Fruit fly (Drosophila melanogaster) whole organism, wandering third instar larva: ENCODE measurements around the gene CG2694.

Source experiments
- Abd-B ChIP-seq: fragments of >200 bp; optimal IDR thresholded peaks from 2 replicates; lab custom pipeline; 2017; ENCODE audit warnings: missing biosample characterization, missing genetic modification characterization
- CG32264 ChIP-seq: fragments of 200-800 bp; sonication (Bioruptor generic); optimal IDR thresholded peaks from 2 replicates; lab custom pipeline; 2016; ENCODE audit warnings: missing biosample characterization, missing genetic modification characterization
- CG9705 ChIP-seq: fragments of 200-800 bp; sonication (Bioruptor generic); optimal IDR thresholded peaks from 2 replicates; lab custom pipeline; 2018; ENCODE audit warnings: missing biosample characterization, mild to moderate bottlenecking, missing genetic modification characterization
- CrebA ChIP-seq: fragments of 200-800 bp; sonication (Bioruptor generic); optimal IDR thresholded peaks from 2 replicates; lab custom pipeline; 2016; ENCODE audit warnings: missing biosample characterization, mild to moderate bottlenecking, missing genetic modification characterization, borderline replicate concordance
- Dfd ChIP-seq: fragments of >200 bp; optimal IDR thresholded peaks from 2 replicates; lab custom pipeline; 2017; ENCODE audit warnings: missing biosample characterization, missing genetic modification characterization
- HLH106 ChIP-seq: fragments of 200-800 bp; optimal IDR thresholded peaks from 3 replicates; lab custom pipeline; 2019; ENCODE audit warnings: missing biosample characterization, mild to moderate bottlenecking, missing genetic modification characterization, moderate library complexity
- Hnf4 ChIP-seq: fragments of 200-800 bp; sonication (Bioruptor generic); optimal IDR thresholded peaks from 2 replicates; lab custom pipeline; 2016; ENCODE audit warnings: missing biosample characterization, mild to moderate bottlenecking, missing genetic modification characterization
- Hr78 ChIP-seq: fragments of >200 bp; optimal IDR thresholded peaks from 2 replicates; lab custom pipeline; 2017; ENCODE audit warnings: missing biosample characterization, missing genetic modification characterization
- Hr83 ChIP-seq: fragments of 200-300 bp; sonication (Bioruptor generic); optimal IDR thresholded peaks from 2 replicates; lab custom pipeline; 2016; ENCODE audit warnings: missing biosample characterization, mild to moderate bottlenecking, missing genetic modification characterization, moderate library complexity; ENCODE audit not compliant: poor library complexity, severe bottlenecking
- Jra ChIP-seq: sonication (Bioruptor generic); optimal IDR thresholded peaks from 2 replicates; lab custom pipeline; 2016; ENCODE audit warnings: missing biosample characterization, missing genetic modification characterization
- Mio ChIP-seq: sonication (Bioruptor generic); optimal IDR thresholded peaks from 2 replicates; lab custom pipeline; 2016; ENCODE audit warnings: missing biosample characterization, missing genetic modification characterization
- Myc ChIP-seq: fragments of >200 bp; optimal IDR thresholded peaks from 2 replicates; lab custom pipeline; 2017
- N ChIP-seq: fragments of >200 bp; optimal IDR thresholded peaks from 2 replicates; lab custom pipeline; 2018; ENCODE audit warnings: missing biosample characterization, missing external identifiers, missing genetic modification characterization
- OdsH ChIP-seq: fragments of 200-800 bp; sonication (Bioruptor generic); optimal IDR thresholded peaks from 2 replicates; lab custom pipeline; 2016; ENCODE audit warnings: missing biosample characterization, mild to moderate bottlenecking, missing genetic modification characterization
- Rel ChIP-seq, 2 experiments: fragments of 200-800 bp; sonication (Bioruptor generic) in 1 of 2; optimal IDR thresholded peaks; 2 replicates in 1 of 2; 3 replicates in 1 of 2; lab custom pipeline; 2016 to 2019; ENCODE audit warnings: mild to moderate bottlenecking in 2 of 2, missing biosample characterization in 2 of 2, missing genetic modification characterization in 2 of 2, moderate library complexity in 1 of 2
- Sp1 ChIP-seq: fragments of 200-800 bp; sonication (Bioruptor generic); optimal IDR thresholded peaks from 3 replicates; lab custom pipeline; 2019; ENCODE audit warnings: missing biosample characterization, mild to moderate bottlenecking, missing genetic modification characterization, moderate library complexity
- Vsx2 ChIP-seq: fragments of 200-300, 225-300 bp; sonication (Bioruptor generic); optimal IDR thresholded peaks from 2 replicates; lab custom pipeline; 2018; ENCODE audit warnings: missing biosample characterization, missing genetic modification characterization; ENCODE audit not compliant: partially characterized antibody
- br ChIP-seq: fragments of 200-800 bp; sonication (Bioruptor generic); optimal IDR thresholded peaks from 2 replicates; lab custom pipeline; 2016; ENCODE audit warnings: missing biosample characterization, missing genetic modification characterization
- brk ChIP-seq: fragments of 200-800 bp; sonication (Bioruptor generic); optimal IDR thresholded peaks from 2 replicates; lab custom pipeline; 2016; ENCODE audit warnings: missing biosample characterization, mild to moderate bottlenecking, missing genetic modification characterization
- dl ChIP-seq, 2 experiments: fragments of 175-275, 200-275 bp in 1 of 2; fragments of 200-275 bp in 1 of 2; sonication (Bioruptor generic); optimal IDR thresholded peaks; lab custom pipeline; 2018; ENCODE audit warnings: mild to moderate bottlenecking in 2 of 2, missing biosample characterization in 2 of 2, missing genetic modification characterization in 2 of 2, moderate library complexity in 2 of 2; ENCODE audit not compliant: partially characterized antibody in 2 of 2, insufficient read depth in 1 of 2
- dmrt93B ChIP-seq: fragments of 200-800 bp; sonication (Bioruptor generic); optimal IDR thresholded peaks from 2 replicates; lab custom pipeline; 2018; ENCODE audit warnings: missing biosample characterization, mild to moderate bottlenecking, missing genetic modification characterization
- dsf ChIP-seq: sonication (Bioruptor generic); optimal IDR thresholded peaks from 2 replicates; lab custom pipeline; 2016; ENCODE audit warnings: missing biosample characterization, missing genetic modification characterization, borderline replicate concordance
- ey ChIP-seq: fragments of 200-800 bp; sonication (Bioruptor generic); optimal IDR thresholded peaks from 2 replicates; lab custom pipeline; 2016; ENCODE audit warnings: missing biosample characterization, missing genetic modification characterization
- foxo ChIP-seq, 2 experiments: fragments of 200-800 bp; sonication (Bioruptor generic); optimal IDR thresholded peaks; 2 replicates in 1 of 2; 3 replicates in 1 of 2; lab custom pipeline; 2016 to 2017; ENCODE audit warnings: missing biosample characterization in 2 of 2, missing genetic modification characterization in 2 of 2
- fru ChIP-seq: fragments of 200-800 bp; sonication (Bioruptor generic); optimal IDR thresholded peaks from 3 replicates; lab custom pipeline; 2016; ENCODE audit warnings: missing biosample characterization, mild to moderate bottlenecking, missing genetic modification characterization
- h ChIP-seq: fragments of 200-800 bp; sonication (Bioruptor generic); optimal IDR thresholded peaks from 3 replicates; lab custom pipeline; 2016; ENCODE audit warnings: missing biosample characterization, mild to moderate bottlenecking, missing genetic modification characterization
- jim ChIP-seq: fragments of 175-275, 200-325 bp; sonication (Bioruptor generic); optimal IDR thresholded peaks from 2 replicates; lab custom pipeline; 2016; ENCODE audit warnings: missing biosample characterization, mild to moderate bottlenecking, missing genetic modification characterization
- lola ChIP-seq: fragments of >200 bp; optimal IDR thresholded peaks from 2 replicates; lab custom pipeline; 2017; ENCODE audit warnings: missing biosample characterization, missing genetic modification characterization
- psq ChIP-seq: fragments of 200-800 bp; sonication (Bioruptor generic); optimal IDR thresholded peaks from 3 replicates; lab custom pipeline; 2017; ENCODE audit warnings: missing biosample characterization, mild to moderate bottlenecking, missing genetic modification characterization, moderate library complexity
- rgr ChIP-seq: fragments of 200-800 bp; sonication (Bioruptor generic); optimal IDR thresholded peaks from 3 replicates; lab custom pipeline; 2016; ENCODE audit warnings: missing biosample characterization, mild to moderate bottlenecking, missing genetic modification characterization
- sage ChIP-seq: fragments of 200-800 bp; sonication (Bioruptor generic); optimal IDR thresholded peaks from 2 replicates; lab custom pipeline; 2016; ENCODE audit warnings: missing biosample characterization, mild to moderate bottlenecking, missing genetic modification characterization
- sv ChIP-seq: fragments of 200-800 bp; sonication (Bioruptor generic); optimal IDR thresholded peaks from 3 replicates; lab custom pipeline; 2016; ENCODE audit warnings: missing biosample characterization, missing genetic modification characterization
- tai ChIP-seq: sonication (Bioruptor generic); optimal IDR thresholded peaks from 2 replicates; lab custom pipeline; 2016; ENCODE audit warnings: missing biosample characterization, missing genetic modification characterization
- usp ChIP-seq: fragments of >200 bp; optimal IDR thresholded peaks from 2 replicates; lab custom pipeline; 2017; ENCODE audit warnings: missing biosample characterization, missing genetic modification characterization
- woc ChIP-seq: sonication (Bioruptor generic); optimal IDR thresholded peaks from 2 replicates; lab custom pipeline; 2016; ENCODE audit warnings: missing biosample characterization, mild to moderate bottlenecking, missing genetic modification characterization

The CG2694 gene

dm6 chrX:2738663-2739062 lies 24.8 kb downstream of the CG2694 start, which contains the start of gene crm:
crm (minus strand) TSS chrX:2738773.
- TF ChIP-seq OdsH (GFP tag; lab: Kevin White, UChicago) (no peak), Jra (GFP tag; lab: Kevin White, UChicago) (no peak), Rel (GFP tag; optimal IDR thresholded peaks at IDR 0.05; lab: Kevin White, UChicago) (no peak), Rel (tag; optimal IDR thresholded peaks at IDR 0.05; lab: Kevin White, UChicago) (peak; percentile 5), Myc (lab: Kevin White, UChicago) (peak; percentile 94), woc (GFP tag; lab: Kevin White, UChicago) (peak; percentile 39)

dm6 chrX:2740084-2740483 lies 26.2 kb downstream of the CG2694 start, which contains the start of gene kirre:
kirre (plus strand) TSS chrX:2740384.
- no peak for TF ChIP-seq usp (GFP tag; lab: Kevin White, UChicago)
- TF ChIP-seq sv (GFP tag; lab: Kevin White, UChicago), result no peak
- TF ChIP-seq Mio (GFP tag; lab: Kevin White, UChicago), result no peak
- TF ChIP-seq rgr, result no peak
- TF ChIP-seq h (GFP tag; lab: Kevin White, UChicago), result no peak
- TF ChIP-seq Hr83, result no peak
- TF ChIP-seq brk (GFP tag; lab: Kevin White, UChicago), result no peak
- no peak for TF ChIP-seq Vsx2 (GFP tag; lab: Kevin White, UChicago)
- TF ChIP-seq dl (GFP tag; optimal IDR thresholded peaks at IDR 0.05; lab: Kevin White, UChicago; ENCODE audit: insufficient read depth in 1 of 2, partially characterized antibody in 2 of 2), result no peak
- no peak for TF ChIP-seq Dfd (GFP tag; lab: Kevin White, UChicago)
- TF ChIP-seq dmrt93B (GFP tag; lab: Kevin White, UChicago), result no peak
- no peak for TF ChIP-seq CG32264 (GFP tag; lab: Kevin White, UChicago)
- TF ChIP-seq Rel (GFP tag; optimal IDR thresholded peaks at IDR 0.05; lab: Kevin White, UChicago), result no peak
- no peak for TF ChIP-seq Rel (tag; optimal IDR thresholded peaks at IDR 0.05; lab: Kevin White, UChicago)
- no peak for TF ChIP-seq Sp1 (GFP tag; lab: Kevin White, UChicago)
- no peak for TF ChIP-seq N (GFP tag; lab: Kevin White, UChicago)
- TF ChIP-seq Hr78 (GFP tag; lab: Kevin White, UChicago), result no peak
- TF ChIP-seq Hnf4 (GFP tag; lab: Kevin White, UChicago), result no peak
- TF ChIP-seq CG9705, result no peak

dm6 chrX:2742067-2742466 lies 28.2 kb downstream of the CG2694 start:
- TF ChIP-seq jim (GFP tag; lab: Kevin White, UChicago) (no peak), Abd-B (no peak), Sp1 (GFP tag; lab: Kevin White, UChicago) (no peak), tai (no peak), Hr83 (no peak), OdsH (GFP tag; lab: Kevin White, UChicago) (no peak), N (GFP tag; lab: Kevin White, UChicago) (no peak), woc (GFP tag; lab: Kevin White, UChicago) (no peak), dl (GFP tag; optimal IDR thresholded peaks at IDR 0.05; lab: Kevin White, UChicago; ENCODE audit: insufficient read depth in 1 of 2, partially characterized antibody in 2 of 2) (no peak), psq (GFP tag; lab: Kevin White, UChicago) (no peak), br (GFP tag; lab: Kevin White, UChicago) (no peak), lola (GFP tag; lab: Kevin White, UChicago) (no peak), dsf (no peak), Hnf4 (GFP tag; lab: Kevin White, UChicago) (no peak), foxo (GFP tag; optimal IDR thresholded peaks at IDR 0.05; lab: Kevin White, UChicago) (no peak)

- TF ChIP-seq sv (GFP tag; lab: Kevin White, UChicago) (peak; percentile 62), dsf (no peak), ey (GFP tag; lab: Kevin White, UChicago) (peak; percentile 56), Hr78 (GFP tag; lab: Kevin White, UChicago) (no peak), CG32264 (GFP tag; lab: Kevin White, UChicago) (no peak), rgr (peak; percentile 70), Hr83 (no peak), dl (GFP tag; optimal IDR thresholded peaks at IDR 0.05; lab: Kevin White, UChicago; ENCODE audit: insufficient read depth in 1 of 2, partially characterized antibody in 2 of 2) (no peak), OdsH (GFP tag; lab: Kevin White, UChicago) (peak; percentile 54), dmrt93B (GFP tag; lab: Kevin White, UChicago) (no peak), Abd-B (no peak), fru (GFP tag; lab: Kevin White, UChicago) (peak; percentile 55), psq (GFP tag; lab: Kevin White, UChicago) (peak; percentile 31), Jra (GFP tag; lab: Kevin White, UChicago) (no peak), lola (GFP tag; lab: Kevin White, UChicago) (no peak), brk (GFP tag; lab: Kevin White, UChicago) (no peak), CrebA (no peak), Rel (GFP tag; optimal IDR thresholded peaks at IDR 0.05; lab: Kevin White, UChicago) (no peak), Rel (tag; optimal IDR thresholded peaks at IDR 0.05; lab: Kevin White, UChicago) (no peak), HLH106 (tag; lab: Kevin White, UChicago) (no peak), foxo (GFP tag; optimal IDR thresholded peaks at IDR 0.05; lab: Kevin White, UChicago) (peak in 1 of 2 experiments; percentile 75), Sp1 (GFP tag; lab: Kevin White, UChicago) (no peak), h (GFP tag; lab: Kevin White, UChicago) (peak; percentile 72), CG9705 (no peak), br (GFP tag; lab: Kevin White, UChicago) (peak; percentile 54), sage (GFP tag; lab: Kevin White, UChicago) (no peak), Hnf4 (GFP tag; lab: Kevin White, UChicago) (no peak), Mio (GFP tag; lab: Kevin White, UChicago) (no peak), tai (no peak), Myc (lab: Kevin White, UChicago) (no peak), jim (GFP tag; lab: Kevin White, UChicago) (no peak)
- TF ChIP-seq, all 38 proteins: peak for 9
These were observed 29.1 kb downstream of the CG2694 start for dm6 chrX:2743020-2743419.
